Worm (Caenorhabditis elegans): ENCODE data around the gene F52E1.14.

F52E1.14 gene

DNA sequence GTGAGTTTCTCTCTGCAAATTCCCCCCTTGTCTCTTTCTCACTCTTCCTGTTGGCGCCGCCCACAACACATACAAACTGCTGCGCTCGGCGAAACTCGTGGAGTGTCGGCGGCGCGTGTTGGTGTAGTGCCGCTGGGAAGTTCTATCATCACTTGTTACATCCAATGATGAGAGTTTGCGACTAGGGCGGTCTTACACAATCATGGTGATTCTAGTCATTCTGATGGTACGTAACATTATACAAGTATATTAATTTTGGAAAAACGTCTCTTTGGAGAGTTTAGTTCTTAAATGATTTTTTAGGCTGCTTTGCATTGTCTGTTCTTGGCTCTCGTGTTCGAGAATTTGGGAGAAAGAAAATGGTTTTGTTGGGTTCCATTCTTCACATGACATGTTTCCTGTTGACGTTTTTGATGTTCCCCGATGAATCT, 34.7 kb upstream of the F52E1.14 start (continued):
- TF ChIP-seq sox-4 (tag; optimal IDR thresholded peaks at IDR 0.05) (peak; percentile 49), nhr-12 (tag; optimal IDR thresholded peaks at IDR 0.05) (no peak), hlh-4 (tag; optimal IDR thresholded peaks at IDR 0.05) (no peak), nhr-85 (tag) (peak; percentile 97), sptf-1 (tag; optimal IDR thresholded peaks at IDR 0.05) (no peak)

ce11 chrV:8349950-8350349, 33.8 kb upstream of the F52E1.14 start:
- TF ChIP-seq nhr-90 (tag; optimal IDR thresholded peaks at IDR 0.05; ENCODE audit: poor library complexity): no peak
- TF ChIP-seq lin-15B (tag; optimal IDR thresholded peaks at IDR 0.05): no peak
- no peak for TF ChIP-seq nhr-77 (tag; optimal IDR thresholded peaks at IDR 0.05)
- no peak for TF ChIP-seq hpl-2 (GFP tag; optimal IDR thresholded peaks at IDR 0.05)
- TF ChIP-seq hlh-4 (tag; optimal IDR thresholded peaks at IDR 0.05): no peak
- no peak for TF ChIP-seq unc-62 (GFP tag; optimal IDR thresholded peaks at IDR 0.05)
- TF ChIP-seq nhr-84 (tag; optimal IDR thresholded peaks at IDR 0.05): no peak
- no peak for TF ChIP-seq unc-98 (GFP tag; IDR thresholded peaks at IDR 0.05)
- TF ChIP-seq lin-14 (GFP tag; optimal IDR thresholded peaks at IDR 0.05): no peak
- no peak for TF ChIP-seq ztf-11 (tag; optimal IDR thresholded peaks at IDR 0.05)
- no peak for TF ChIP-seq nhr-19 (GFP tag; conservative IDR thresholded peaks at IDR 0.05)
- no peak for TF ChIP-seq tbx-2 (tag; optimal IDR thresholded peaks at IDR 0.05)
- no peak for TF ChIP-seq sptf-1 (tag; optimal IDR thresholded peaks at IDR 0.05)
- TF ChIP-seq fkh-8 (tag; optimal IDR thresholded peaks at IDR 0.05): no peak
- TF ChIP-seq pqm-1 (tag; optimal IDR thresholded peaks at IDR 0.05): no peak
- no peak for TF ChIP-seq Y116A8C.19 (tag; optimal IDR thresholded peaks at IDR 0.05; ENCODE audit: borderline replicate concordance)
- TF ChIP-seq ztf-4 (tag; optimal IDR thresholded peaks at IDR 0.05): no peak

DNA sequence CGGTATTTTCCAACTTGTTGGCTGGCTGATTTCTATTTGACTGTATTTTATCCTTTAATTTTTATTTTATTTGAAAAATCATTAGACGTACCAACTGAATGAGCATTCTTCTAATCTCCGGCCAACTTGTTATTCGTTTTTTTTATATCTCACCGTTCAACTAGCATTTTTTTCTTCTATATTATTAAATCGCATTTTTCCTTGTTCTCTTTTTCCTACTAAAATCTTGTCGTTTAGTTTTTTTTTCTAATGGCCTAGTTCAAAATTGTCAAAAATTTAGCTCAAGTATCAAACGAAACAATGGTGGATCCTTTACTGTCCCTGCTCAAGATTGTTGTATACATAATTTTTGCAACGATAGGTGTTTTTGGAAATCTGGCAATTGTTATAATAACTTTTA, 32.4 kb upstream of the F52E1.14 start, which contains the start of gene srsx-22:
Gene srsx-22, plus strand, starts transcription at position 301 of the 400 bp plus-strand sequence.
- no peak for TF ChIP-seq jun-1 (tag; optimal IDR thresholded peaks at IDR 0.05)
- no peak for TF ChIP-seq tlp-1 (tag; optimal IDR thresholded peaks at IDR 0.05)
- TF ChIP-seq sup-37 (GFP tag; optimal IDR thresholded peaks at IDR 0.05): no peak
- no peak for TF ChIP-seq hlh-17 (GFP tag; optimal IDR thresholded peaks at IDR 0.05; ENCODE audit: borderline replicate concordance)
- no peak for TF ChIP-seq ceh-88 (GFP tag; IDR thresholded peaks at IDR 0.05)
- TF ChIP-seq C16A3.4 (tag; optimal IDR thresholded peaks at IDR 0.05): no peak
- no peak for TF ChIP-seq pax-3 (tag; optimal IDR thresholded peaks at IDR 0.05)

- TF ChIP-seq snu-23 (GFP tag; optimal IDR thresholded peaks at IDR 0.05): no peak
- TF ChIP-seq fkh-10 (GFP tag; optimal IDR thresholded peaks at IDR 0.05): no peak
- no peak for TF ChIP-seq ceh-8 (GFP tag; optimal IDR thresholded peaks at IDR 0.05)
- TF ChIP-seq nhr-12 (tag; optimal IDR thresholded peaks at IDR 0.05): no peak
- no peak for TF ChIP-seq ztf-4 (tag; optimal IDR thresholded peaks at IDR 0.05)
- TF ChIP-seq nhr-84 (tag; optimal IDR thresholded peaks at IDR 0.05): no peak
- no peak for TF ChIP-seq elt-3 (tag; optimal IDR thresholded peaks at IDR 0.05)
- no peak for TF ChIP-seq mef-2 (tag; optimal IDR thresholded peaks at IDR 0.05)
- TF ChIP-seq unc-86 (tag; optimal IDR thresholded peaks at IDR 0.05): no peak
- no peak for TF ChIP-seq nhr-90 (tag; optimal IDR thresholded peaks at IDR 0.05; ENCODE audit: poor library complexity)
- TF ChIP-seq dsc-1 (tag; optimal IDR thresholded peaks at IDR 0.05): no peak
- TF ChIP-seq grh-1 (GFP tag; IDR thresholded peaks at IDR 0.05): no peak
- no peak for TF ChIP-seq aly-2 (tag; optimal IDR thresholded peaks at IDR 0.05)
- TF ChIP-seq lin-13 (GFP tag; optimal IDR thresholded peaks at IDR 0.05): no peak
- no peak for TF ChIP-seq C04F5.9 (tag; optimal IDR thresholded peaks at IDR 0.05)
- no peak for TF ChIP-seq efl-3 (GFP tag; optimal IDR thresholded peaks at IDR 0.05)
Measured at ce11 chrV:8355435-8356212, 28.1 kb upstream of the F52E1.14 start, which contains the start of gene mom-2. mom-2 (plus strand) TSS chrV:8355988.
